Fruit fly (Drosophila melanogaster) whole organism, pupa: ENCODE measurements around the gene Dph1.

Experiments used
- CG12605 ChIP-seq: fragments of 200-800 bp; sonication (Bioruptor generic); IDR thresholded peaks from 2 replicates; pipeline ENCODE4 v1.3.6; 2022; ENCODE audit warnings: missing biosample characterization, missing genetic modification characterization
- CG14655 ChIP-seq: fragments of 200-800 bp; sonication (Bioruptor generic); optimal IDR thresholded peaks from 3 replicates; lab custom pipeline; 2017; ENCODE audit warnings: mild to moderate bottlenecking, missing biosample characterization, missing genetic modification reagents, missing genetic modification characterization
- CG15710 ChIP-seq: fragments of 200-800 bp; sonication (Bioruptor generic); optimal IDR thresholded peaks from 2 replicates; lab custom pipeline; 2018; ENCODE audit warnings: missing biosample characterization, mild to moderate bottlenecking, missing genetic modification characterization, moderate library complexity
- CG17806 ChIP-seq: fragments of 200-800 bp; sonication (Bioruptor generic); optimal IDR thresholded peaks from 2 replicates; lab custom pipeline; 2018; ENCODE audit warnings: missing biosample characterization, mild to moderate bottlenecking, missing genetic modification characterization, moderate library complexity
- CG32121 ChIP-seq: fragments of 200-800 bp; sonication (Bioruptor generic); IDR thresholded peaks from 2 replicates; pipeline ENCODE4 v1.3.6; 2022; ENCODE audit warnings: missing biosample characterization, missing genetic modification characterization
- CG34367 ChIP-seq: fragments of 200-800 bp; sonication (Bioruptor generic); optimal IDR thresholded peaks from 2 replicates; lab custom pipeline; 2018; ENCODE audit warnings: missing biosample characterization, mild to moderate bottlenecking, missing genetic modification characterization
- CG4496 ChIP-seq: fragments of 200-800 bp; sonication (Bioruptor generic); IDR thresholded peaks from 3 replicates; pipeline ENCODE4 v1.3.6; 2022; ENCODE audit warnings: missing biosample characterization, missing genetic modification characterization
- CG8159 ChIP-seq: fragments of 200-800 bp; sonication (Bioruptor generic); optimal IDR thresholded peaks from 3 replicates; lab custom pipeline; 2018; ENCODE audit warnings: missing biosample characterization, mild to moderate bottlenecking, missing genetic modification characterization, moderate library complexity
- CG8301 ChIP-seq: fragments of 200-800 bp; sonication (Bioruptor generic); optimal IDR thresholded peaks from 2 replicates; lab custom pipeline; 2018; ENCODE audit warnings: missing biosample characterization, mild to moderate bottlenecking, missing genetic modification characterization
- CG9948 ChIP-seq: fragments of 200-800 bp; sonication (Bioruptor generic); optimal IDR thresholded peaks from 2 replicates; lab custom pipeline; 2018; ENCODE audit warnings: missing biosample characterization, mild to moderate bottlenecking, missing genetic modification characterization, moderate library complexity
- D1 ChIP-seq: fragments of 200-800 bp; sonication (Bioruptor generic); optimal IDR thresholded peaks from 2 replicates; lab custom pipeline; 2018; ENCODE audit warnings: missing biosample characterization, mild to moderate bottlenecking, missing genetic modification characterization, moderate library complexity
- Ets98B ChIP-seq: fragments of 200-800 bp; sonication (Bioruptor generic); IDR thresholded peaks from 2 replicates; pipeline ENCODE4 v1.3.6; 2022; ENCODE audit warnings: missing biosample characterization, missing genetic modification characterization
- Pif1A ChIP-seq: fragments of 200-800 bp; sonication (Bioruptor generic); optimal IDR thresholded peaks from 3 replicates; lab custom pipeline; 2016; ENCODE audit warnings: missing biosample characterization, missing genetic modification characterization
- Snoo ChIP-seq: fragments of 200-800 bp; sonication (Bioruptor generic); optimal IDR thresholded peaks from 3 replicates; lab custom pipeline; 2017; ENCODE audit warnings: missing biosample characterization, mild to moderate bottlenecking, missing genetic modification characterization, inconsistent platforms
- fd96Ca ChIP-seq: fragments of 200-800 bp; sonication (Bioruptor generic); IDR thresholded peaks from 3 replicates; pipeline ENCODE4 v1.3.6; 2022; ENCODE audit warnings: missing biosample characterization, missing genetic modification characterization
- rn ChIP-seq: fragments of 200-800 bp; sonication (Bioruptor generic); IDR thresholded peaks from 2 replicates; pipeline ENCODE4 v1.3.6; 2022; ENCODE audit warnings: missing biosample characterization, missing genetic modification characterization

Gene Dph1

dm6 chr3L:11648410-11648809 lies 48.4 kb downstream of the Dph1 start, which contains the start of the genes RIOK1 and Polr3H:
TSS of gene RIOK1 (minus strand) at chr3L:11648474.
TSS of gene Polr3H (plus strand) at chr3L:11648756.
- TF ChIP-seq Ets98B (GFP tag; lab: Robert Waterston, UW): peak; percentile 60
- no peak for TF ChIP-seq Pif1A (GFP tag; lab: Kevin White, UChicago)
- TF ChIP-seq fd96Ca (GFP tag; lab: Robert Waterston, UW): peak; percentile 66; the same call in 2 of the 3 replicates
- no peak; the same call in 1 of the 2 replicates for TF ChIP-seq CG32121 (GFP tag; lab: Robert Waterston, UW)
- TF ChIP-seq CG4496: peak; percentile 30; the same call in 1 of the 3 replicates
- no peak for TF ChIP-seq CG9948 (tag; lab: Kevin White, UChicago)
- no peak for TF ChIP-seq CG17806
- TF ChIP-seq CG34367 (tag; lab: Kevin White, UChicago): peak; percentile 28
- no peak for TF ChIP-seq CG15710 (tag; lab: Kevin White, UChicago)
- no peak for TF ChIP-seq rn (GFP tag; lab: Robert Waterston, UW)

- TF ChIP-seq CG34367 (tag; lab: Kevin White, UChicago) (no peak), CG14655 (GFP tag; lab: Kevin White, UChicago) (no peak), D1 (tag; lab: Kevin White, UChicago) (no peak), CG8301 (tag; lab: Kevin White, UChicago) (no peak), Snoo (tag; lab: Kevin White, UChicago) (no peak), CG8159 (no peak), CG12605 (GFP tag; lab: Robert Waterston, UW) (no peak)
- TF ChIP-seq, all 21 proteins: peak for 0
Observed at dm6 chr3L:11645933-11646332, 50.8 kb downstream of the Dph1 start, which contains the start of gene CG6071. TSS of gene CG6071 (minus strand) at chr3L:11646033.
